Worm (Caenorhabditis elegans) whole organism, mixed stage, embryonic: ENCODE measurements around the gene clec-216.

Experiments used
- M03D4.4 ChIP-seq: sonication (generic microtip); optimal IDR thresholded peaks from 2 replicates; lab custom pipeline; 2017; ENCODE audit warnings: mild to moderate bottlenecking, missing genetic modification characterization, missing compliant biosample characterization
- bed-3 ChIP-seq: fragments of 200-800 bp; sonication (Bioruptor generic); optimal IDR thresholded peaks from 3 replicates; lab custom pipeline; 2018; ENCODE audit warnings: mild to moderate bottlenecking, missing genetic modification characterization, moderate library complexity, missing compliant biosample characterization
- blmp-1 ChIP-seq: fragments of 150-350 bp; optimal IDR thresholded peaks from 2 replicates; lab custom pipeline; 2014; ENCODE audit warnings: missing biosample characterization, missing genetic modification characterization
- ceh-39 ChIP-seq: fragments of 150-350 bp; optimal IDR thresholded peaks from 2 replicates; lab custom pipeline; 2014; ENCODE audit warnings: missing biosample characterization, missing genetic modification characterization
- ceh-43 ChIP-seq: fragments of 200-800 bp; sonication (Bioruptor generic); optimal IDR thresholded peaks from 2 replicates; lab custom pipeline; 2018; ENCODE audit warnings: mild to moderate bottlenecking, missing genetic modification characterization, moderate library complexity, missing compliant biosample characterization
- ceh-83 ChIP-seq: fragments of 200-800 bp; sonication (Bioruptor generic); optimal IDR thresholded peaks from 2 replicates; lab custom pipeline; 2018; ENCODE audit warnings: mild to moderate bottlenecking, missing genetic modification characterization, missing compliant biosample characterization
- ces-1 ChIP-seq: fragments of 150-350 bp; optimal IDR thresholded peaks from 2 replicates; lab custom pipeline; 2014; ENCODE audit warnings: missing biosample characterization, missing genetic modification reagents, missing genetic modification characterization
- cnd-1 ChIP-seq: fragments of 200-800 bp; sonication (Bioruptor generic); optimal IDR thresholded peaks from 2 replicates; lab custom pipeline; 2018; ENCODE audit warnings: mild to moderate bottlenecking, missing genetic modification characterization, missing compliant biosample characterization
- drap-1 ChIP-seq: fragments of 200-800 bp; sonication (Bioruptor generic); optimal IDR thresholded peaks from 3 replicates; lab custom pipeline; 2018; ENCODE audit warnings: mild to moderate bottlenecking, missing genetic modification characterization, missing compliant biosample characterization
- elt-1 ChIP-seq: sonication (generic microtip); optimal IDR thresholded peaks from 2 replicates; lab custom pipeline; 2017; ENCODE audit warnings: missing genetic modification characterization, mild to moderate bottlenecking, missing compliant biosample characterization, antibody characterized with exemption, moderate library complexity, borderline replicate concordance; ENCODE audit not compliant: insufficient read depth
- elt-3 ChIP-seq: fragments of 150-350 bp; optimal IDR thresholded peaks from 2 replicates; lab custom pipeline; 2014; ENCODE audit warnings: missing biosample characterization, missing genetic modification characterization
- flh-1 ChIP-seq: fragments of 200-800 bp; sonication (Bioruptor generic); optimal IDR thresholded peaks from 2 replicates; lab custom pipeline; 2018; ENCODE audit warnings: mild to moderate bottlenecking, missing genetic modification characterization, moderate library complexity, missing compliant biosample characterization
- ham-2 ChIP-seq: fragments of 200-800 bp; sonication (Bioruptor generic); optimal IDR thresholded peaks from 2 replicates; lab custom pipeline; 2018; ENCODE audit warnings: mild to moderate bottlenecking, missing genetic modification characterization, missing compliant biosample characterization
- hlh-1 ChIP-seq: fragments of 150-350 bp; optimal IDR thresholded peaks from 2 replicates; lab custom pipeline; 2014; ENCODE audit warnings: missing biosample characterization, missing genetic modification reagents, missing genetic modification characterization
- lin-13 ChIP-seq: fragments of 150-350 bp; optimal IDR thresholded peaks from 2 replicates; lab custom pipeline; 2014; ENCODE audit warnings: missing biosample characterization, missing genetic modification characterization
- lin-32 ChIP-seq: fragments of 200-800 bp; sonication (Bioruptor generic); optimal IDR thresholded peaks from 2 replicates; lab custom pipeline; 2018; ENCODE audit warnings: mild to moderate bottlenecking, missing genetic modification characterization, missing compliant biosample characterization
- lsy-2 ChIP-seq: fragments of 150-350 bp; optimal IDR thresholded peaks from 2 replicates; lab custom pipeline; 2014; ENCODE audit warnings: missing biosample characterization, missing genetic modification characterization
- mab-5 ChIP-seq: fragments of 150-350 bp; optimal IDR thresholded peaks from 2 replicates; lab custom pipeline; 2014; ENCODE audit warnings: missing biosample characterization, missing genetic modification characterization
- mep-1 ChIP-seq: fragments of 150-350 bp; optimal IDR thresholded peaks from 2 replicates; lab custom pipeline; 2017; ENCODE audit warnings: missing biosample characterization, missing genetic modification reagents, missing genetic modification characterization, inconsistent platforms
- mls-2 ChIP-seq: sonication (generic microtip); optimal IDR thresholded peaks from 2 replicates; lab custom pipeline; 2016; ENCODE audit warnings: mild to moderate bottlenecking, missing genetic modification characterization, moderate library complexity, missing compliant biosample characterization
- nhr-12 ChIP-seq: fragments of 150-350 bp; optimal IDR thresholded peaks from 2 replicates; lab custom pipeline; 2014; ENCODE audit warnings: missing biosample characterization, missing genetic modification characterization
- nhr-237 ChIP-seq: fragments of 150-350 bp; optimal IDR thresholded peaks from 2 replicates; lab custom pipeline; 2014; ENCODE audit warnings: missing biosample characterization, missing genetic modification characterization
- nhr-28 ChIP-seq: fragments of 150-350 bp; optimal IDR thresholded peaks from 2 replicates; lab custom pipeline; 2014; ENCODE audit warnings: missing biosample characterization, missing genetic modification characterization
- nhr-76 ChIP-seq: sonication (generic microtip); optimal IDR thresholded peaks from 2 replicates; lab custom pipeline; 2017; ENCODE audit warnings: missing biosample characterization, missing genetic modification characterization
- pha-4 ChIP-seq: fragments of 150-350 bp; optimal IDR thresholded peaks from 2 replicates; lab custom pipeline; 2018; ENCODE audit warnings: missing biosample characterization, missing genetic modification reagents, missing genetic modification characterization
- sem-2 ChIP-seq: fragments of 200-800 bp; sonication (Bioruptor generic); optimal IDR thresholded peaks from 2 replicates; lab custom pipeline; 2018; ENCODE audit warnings: mild to moderate bottlenecking, missing genetic modification characterization, missing compliant biosample characterization
- snpc-4 ChIP-seq: fragments of 150-350 bp; optimal IDR thresholded peaks from 2 replicates; lab custom pipeline; 2014; ENCODE audit warnings: missing biosample characterization, missing genetic modification characterization
- tbx-8 ChIP-seq: fragments of 200-800 bp; sonication (Bioruptor generic); optimal IDR thresholded peaks from 2 replicates; lab custom pipeline; 2018; ENCODE audit warnings: mild to moderate bottlenecking, missing genetic modification characterization, moderate library complexity, missing compliant biosample characterization
- unc-120 ChIP-seq: sonication (generic microtip); optimal IDR thresholded peaks from 2 replicates; lab custom pipeline; 2017; ENCODE audit warnings: missing genetic modification characterization, missing compliant biosample characterization; ENCODE audit not compliant: poor library complexity, severe bottlenecking
- unc-39 ChIP-seq: fragments of 150-350 bp; optimal IDR thresholded peaks from 2 replicates; lab custom pipeline; 2014; ENCODE audit warnings: missing biosample characterization, missing genetic modification characterization
- unc-62 ChIP-seq: fragments of 150-350 bp; optimal IDR thresholded peaks from 2 replicates; lab custom pipeline; 2014; ENCODE audit warnings: missing biosample characterization, missing genetic modification reagents, missing genetic modification characterization
- zip-8 ChIP-seq: fragments of 150-350 bp; optimal IDR thresholded peaks from 2 replicates; lab custom pipeline; 2014; ENCODE audit warnings: missing biosample characterization, missing genetic modification characterization

clec-216 gene

DNA sequence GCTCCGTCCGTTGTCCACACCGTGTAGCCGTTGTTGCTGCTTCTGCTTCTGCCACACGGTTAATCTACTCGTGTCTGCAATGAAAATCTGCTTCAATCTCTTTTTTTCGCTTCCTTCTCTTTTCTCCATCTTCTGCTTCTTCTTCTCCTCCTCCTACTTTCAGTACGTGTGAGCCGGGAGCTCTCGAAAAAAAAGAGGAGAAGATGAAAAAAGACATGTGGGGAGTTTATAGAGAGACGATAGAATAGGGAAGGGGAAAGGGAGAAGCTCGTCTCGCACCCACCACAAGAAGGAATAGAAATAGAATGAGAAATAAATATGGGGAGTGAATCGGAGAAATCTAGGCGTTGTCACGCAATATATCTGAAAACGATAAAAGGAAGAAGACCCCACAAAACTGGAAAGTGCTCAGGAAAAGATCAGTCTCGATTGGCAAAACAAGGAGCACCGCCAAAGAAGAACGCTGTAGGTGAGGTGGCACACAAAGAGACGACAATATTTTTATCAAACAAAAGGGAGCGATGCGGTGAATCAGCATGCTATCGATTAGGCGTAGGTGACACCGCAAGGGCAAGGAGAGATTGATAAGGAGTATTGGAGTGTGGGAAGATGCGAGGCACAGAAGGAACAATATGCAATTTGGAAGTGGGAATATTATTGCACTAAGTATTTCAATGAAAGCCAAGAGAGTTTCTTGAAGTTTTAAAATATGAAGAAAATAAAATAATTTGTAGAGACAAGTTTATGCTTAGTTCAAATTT is 25.1 kb upstream of the clec-216 start, which contains the start of gene let-413:
let-413 (minus strand) TSS at position 76 of the 761 bp plus-strand sequence.
- TF ChIP-seq mls-2 (tag; lab: Kevin White, UChicago) (no peak), nhr-12 (tag; lab: Kevin White, UChicago) (no peak), unc-62 (GFP tag; lab: Kevin White, UChicago) (no peak), lin-13 (no peak), bed-3 (GFP tag; lab: Kevin White, UChicago) (no peak), drap-1 (no peak), unc-120 (tag; lab: Kevin White, UChicago) (no peak), elt-1 (tag; lab: Kevin White, UChicago) (no peak), zip-8 (tag; lab: Kevin White, UChicago) (no peak), pha-4 (tag; lab: Kevin White, UChicago) (no peak), nhr-76 (no peak), ceh-43 (GFP tag; lab: Kevin White, UChicago) (no peak), ceh-39 (tag; lab: Kevin White, UChicago) (no peak), sem-2 (GFP tag; lab: Kevin White, UChicago) (no peak), mab-5 (tag; lab: Kevin White, UChicago) (no peak), ceh-83 (GFP tag; lab: Kevin White, UChicago) (no peak), cnd-1 (no peak), lsy-2 (tag; lab: Kevin White, UChicago) (no peak), blmp-1 (tag; lab: Kevin White, UChicago) (no peak), unc-39 (tag; lab: Kevin White, UChicago) (no peak)

DNA sequence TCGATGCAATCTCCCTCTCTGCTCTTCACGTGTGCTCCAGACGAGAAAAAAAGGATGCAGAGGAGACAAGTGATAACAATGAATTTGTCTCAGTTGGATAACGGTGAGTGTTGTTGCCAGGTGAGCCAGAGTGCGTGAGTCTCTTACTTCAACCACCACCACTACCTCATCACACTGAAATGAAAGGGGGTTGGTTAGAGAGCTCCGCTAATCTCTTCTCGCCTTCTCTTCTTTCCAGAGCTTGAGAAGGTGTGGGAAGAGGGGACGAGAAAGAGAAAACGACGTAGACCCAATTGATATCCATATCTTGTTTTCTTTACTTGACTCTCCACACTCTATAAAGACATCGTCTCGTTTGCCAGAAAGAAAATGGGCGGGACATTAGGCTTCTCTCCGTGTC is 18.6 kb upstream of the clec-216 start:
- TF ChIP-seq tbx-8 (GFP tag; lab: Kevin White, UChicago) (no peak), ces-1 (GFP tag; lab: Kevin White, UChicago) (no peak), mab-5 (tag; lab: Kevin White, UChicago) (no peak), flh-1 (GFP tag; lab: Kevin White, UChicago) (no peak), hlh-1 (tag; lab: Kevin White, UChicago) (no peak), lsy-2 (tag; lab: Kevin White, UChicago) (no peak), mls-2 (tag; lab: Kevin White, UChicago) (no peak), lin-32 (no peak), nhr-12 (tag; lab: Kevin White, UChicago) (no peak), unc-62 (GFP tag; lab: Kevin White, UChicago) (no peak), unc-39 (tag; lab: Kevin White, UChicago) (no peak), elt-3 (no peak), nhr-28 (tag; lab: Kevin White, UChicago) (no peak), drap-1 (no peak), mep-1 (tag; lab: Kevin White, UChicago) (no peak), nhr-76 (no peak), ceh-83 (GFP tag; lab: Kevin White, UChicago) (no peak), elt-1 (tag; lab: Kevin White, UChicago) (no peak)
- TF ChIP-seq, all 35 proteins: peak for 0

DNA sequence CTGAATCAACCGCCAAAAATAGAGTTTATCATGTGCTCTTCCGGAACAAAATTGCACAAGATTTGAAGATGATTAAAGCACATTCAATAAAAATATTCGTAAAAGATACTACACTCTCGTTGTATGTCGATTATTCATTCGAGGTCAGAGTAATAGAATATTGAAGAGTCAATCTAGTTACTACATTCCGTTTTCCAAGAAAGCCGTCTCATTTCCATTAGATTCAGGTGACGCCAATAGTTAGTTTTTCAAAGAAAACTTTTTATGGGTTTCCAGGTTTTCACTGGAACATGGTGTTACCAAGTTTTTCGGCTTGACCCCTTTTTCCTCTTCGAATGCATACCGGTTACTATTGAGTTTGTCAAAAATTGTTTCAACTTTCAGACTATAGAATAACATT is 17.8 kb upstream of the clec-216 start:
- no peak for TF ChIP-seq sem-2 (GFP tag; lab: Kevin White, UChicago)
- no peak for TF ChIP-seq drap-1
- no peak for TF ChIP-seq flh-1 (GFP tag; lab: Kevin White, UChicago)
- no peak for TF ChIP-seq nhr-237 (tag; lab: Kevin White, UChicago)

DNA sequence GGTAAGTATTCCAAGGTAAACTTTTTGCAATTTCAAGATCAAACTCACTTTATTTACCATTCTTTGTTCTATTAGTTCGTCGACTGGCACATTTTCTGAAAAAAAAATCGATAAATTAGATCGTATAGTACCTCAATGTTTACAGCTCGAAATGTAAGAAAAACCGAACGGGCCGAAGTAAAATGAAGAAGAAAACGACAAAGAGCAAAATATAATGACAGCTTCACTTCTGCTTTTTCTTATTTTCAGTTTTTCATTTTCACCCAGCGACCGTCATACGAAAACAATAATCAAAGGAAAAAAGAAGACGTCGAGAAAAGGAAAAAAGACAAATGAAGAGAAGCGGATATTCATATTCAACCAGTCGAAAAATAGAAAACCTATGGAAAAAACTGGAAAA is 16.4 kb upstream of the clec-216 start, which contains the start of gene che-7:
che-7 (minus strand) TSS at position 101 of the 400 bp plus-strand sequence.
- TF ChIP-seq lin-32 = no peak
- no peak for TF ChIP-seq nhr-12 (tag; lab: Kevin White, UChicago)
- TF ChIP-seq ham-2 (GFP tag; lab: Kevin White, UChicago) = no peak
- no peak for TF ChIP-seq blmp-1 (tag; lab: Kevin White, UChicago)
- TF ChIP-seq mep-1 (tag; lab: Kevin White, UChicago) = no peak
- TF ChIP-seq pha-4 (tag; lab: Kevin White, UChicago) = no peak
- TF ChIP-seq ceh-83 (GFP tag; lab: Kevin White, UChicago) = no peak
- no peak for TF ChIP-seq zip-8 (tag; lab: Kevin White, UChicago)
- TF ChIP-seq lin-13 = no peak
- no peak for TF ChIP-seq snpc-4 (tag; lab: Kevin White, UChicago)
- TF ChIP-seq nhr-76 = no peak
- no peak for TF ChIP-seq mab-5 (tag; lab: Kevin White, UChicago)
- no peak for TF ChIP-seq flh-1 (GFP tag; lab: Kevin White, UChicago)
- no peak for TF ChIP-seq tbx-8 (GFP tag; lab: Kevin White, UChicago)
- TF ChIP-seq unc-62 (GFP tag; lab: Kevin White, UChicago) = no peak
- TF ChIP-seq unc-39 (tag; lab: Kevin White, UChicago) = no peak
- TF ChIP-seq hlh-1 (tag; lab: Kevin White, UChicago) = no peak
- TF ChIP-seq nhr-28 (tag; lab: Kevin White, UChicago) = no peak
- TF ChIP-seq M03D4.4 (tag; lab: Kevin White, UChicago) = no peak
